Fruit fly (Drosophila melanogaster): Measurements from ENCODE around the gene Uvrag.

Uvrag gene

dm6 chr2L:13286456-13286855, at the start of gene Uvrag, which contains the start of gene Drep4:
Gene Uvrag, plus strand, starts transcription at chr2L:13286777.
Gene Drep4, minus strand, starts transcription at chr2L:13286462.
- TF ChIP-seq Dfd (GFP tag; optimal IDR thresholded peaks at IDR 0.05): no peak
- TF ChIP-seq br (GFP tag; optimal IDR thresholded peaks at IDR 0.05): no peak
- TF ChIP-seq pan (optimal IDR thresholded peaks at IDR 0.05): no peak
- peak; percentile 62 for TF ChIP-seq Hnf4 (GFP tag; optimal IDR thresholded peaks at IDR 0.05)
- TF ChIP-seq usp (GFP tag; optimal IDR thresholded peaks at IDR 0.05): no peak
- TF ChIP-seq Abd-B (GFP tag; optimal IDR thresholded peaks at IDR 0.05): no peak
- no peak for TF ChIP-seq Sp1 (GFP tag; optimal IDR thresholded peaks at IDR 0.05)
- TF ChIP-seq N (GFP tag; optimal IDR thresholded peaks at IDR 0.05): no peak
- peak; percentile 58 for TF ChIP-seq woc (GFP tag; optimal IDR thresholded peaks at IDR 0.05)
- TF ChIP-seq dmrt93B (GFP tag; optimal IDR thresholded peaks at IDR 0.05): peak; percentile 29
- TF ChIP-seq psq (GFP tag; optimal IDR thresholded peaks at IDR 0.05): peak; percentile 61
- no peak for TF ChIP-seq Mio (GFP tag; optimal IDR thresholded peaks at IDR 0.05)
- no peak for TF ChIP-seq CG32264 (GFP tag; optimal IDR thresholded peaks at IDR 0.05)
- TF ChIP-seq sage (GFP tag; optimal IDR thresholded peaks at IDR 0.05): peak; percentile 53
- no peak for TF ChIP-seq GATAd (GFP tag; optimal IDR thresholded peaks at IDR 0.05)
- no peak for TF ChIP-seq Hr78 (GFP tag; optimal IDR thresholded peaks at IDR 0.05)
- no peak for TF ChIP-seq ey (GFP tag; optimal IDR thresholded peaks at IDR 0.05)
- peak; percentile 47 for TF ChIP-seq CG9705 (GFP tag; optimal IDR thresholded peaks at IDR 0.05)
- TF ChIP-seq Myc (optimal IDR thresholded peaks at IDR 0.05): peak; percentile 89
- no peak for TF ChIP-seq h (GFP tag; optimal IDR thresholded peaks at IDR 0.05)
- no peak for TF ChIP-seq Rel (GFP tag; optimal IDR thresholded peaks at IDR 0.05)
- TF ChIP-seq Rel (tag; optimal IDR thresholded peaks at IDR 0.05): no peak
- TF ChIP-seq tai (GFP tag; optimal IDR thresholded peaks at IDR 0.05): peak; percentile 72
- TF ChIP-seq dsf (GFP tag; optimal IDR thresholded peaks at IDR 0.05; ENCODE audit: borderline replicate concordance): no peak
- TF ChIP-seq Jra (GFP tag; optimal IDR thresholded peaks at IDR 0.05): peak; percentile 51
- TF ChIP-seq foxo (GFP tag; optimal IDR thresholded peaks at IDR 0.05): peak in 1 of 2 experiments; percentile 72
- TF ChIP-seq sv (GFP tag; optimal IDR thresholded peaks at IDR 0.05): peak; percentile 16
- no peak for TF ChIP-seq dl (GFP tag; optimal IDR thresholded peaks at IDR 0.05; ENCODE audit: insufficient read depth in 1 of 2, partially characterized antibody in 2 of 2)
- TF ChIP-seq fru (GFP tag; optimal IDR thresholded peaks at IDR 0.05): peak; percentile 45
- TF ChIP-seq HLH106 (tag; optimal IDR thresholded peaks at IDR 0.05): peak; percentile 82
- peak; percentile 66 for TF ChIP-seq OdsH (GFP tag; optimal IDR thresholded peaks at IDR 0.05)
- TF ChIP-seq lola (GFP tag; optimal IDR thresholded peaks at IDR 0.05): no peak
- TF ChIP-seq CrebA (GFP tag; optimal IDR thresholded peaks at IDR 0.05; ENCODE audit: borderline replicate concordance): no peak
- peak; percentile 73 for TF ChIP-seq rgr (GFP tag; optimal IDR thresholded peaks at IDR 0.05)
- peak; percentile 67 for TF ChIP-seq brk (GFP tag; optimal IDR thresholded peaks at IDR 0.05)

dm6 chr2L:13239689-13240088, 46.9 kb upstream of the Uvrag start, which contains the start of gene Jhbp13:
Gene Jhbp13, plus strand, starts transcription at chr2L:13239989.
- no peak for TF ChIP-seq CrebA (GFP tag; optimal IDR thresholded peaks at IDR 0.05; ENCODE audit: borderline replicate concordance)
- no peak for TF ChIP-seq HLH106 (tag; optimal IDR thresholded peaks at IDR 0.05)
- TF ChIP-seq Abd-B (GFP tag; optimal IDR thresholded peaks at IDR 0.05): no peak
- no peak for TF ChIP-seq woc (GFP tag; optimal IDR thresholded peaks at IDR 0.05)
- no peak for TF ChIP-seq foxo (GFP tag; optimal IDR thresholded peaks at IDR 0.05)
- no peak for TF ChIP-seq GATAd (GFP tag; optimal IDR thresholded peaks at IDR 0.05)
- no peak for TF ChIP-seq sv (GFP tag; optimal IDR thresholded peaks at IDR 0.05)
- no peak for TF ChIP-seq dmrt93B (GFP tag; optimal IDR thresholded peaks at IDR 0.05)

dm6 chr2L:13244759-13245308, 41.7 kb upstream of the Uvrag start:
- TF ChIP-seq OdsH (GFP tag; optimal IDR thresholded peaks at IDR 0.05): no peak
- TF ChIP-seq HLH106 (tag; optimal IDR thresholded peaks at IDR 0.05): no peak
- TF ChIP-seq psq (GFP tag; optimal IDR thresholded peaks at IDR 0.05): no peak
- no peak for TF ChIP-seq Hr78 (GFP tag; optimal IDR thresholded peaks at IDR 0.05)
- TF ChIP-seq GATAd (GFP tag; optimal IDR thresholded peaks at IDR 0.05): no peak
- no peak for TF ChIP-seq Dif (GFP tag; optimal IDR thresholded peaks at IDR 0.05; ENCODE audit: partially characterized antibody)
- TF ChIP-seq sv (GFP tag; optimal IDR thresholded peaks at IDR 0.05): no peak
- TF ChIP-seq Hnf4 (GFP tag; optimal IDR thresholded peaks at IDR 0.05): no peak
- no peak for TF ChIP-seq Myc (optimal IDR thresholded peaks at IDR 0.05)
- no peak for TF ChIP-seq dl (GFP tag; optimal IDR thresholded peaks at IDR 0.05; ENCODE audit: insufficient read depth in 1 of 2, partially characterized antibody in 2 of 2)
- no peak for TF ChIP-seq dsf (GFP tag; optimal IDR thresholded peaks at IDR 0.05; ENCODE audit: borderline replicate concordance)
- TF ChIP-seq Vsx2 (GFP tag; optimal IDR thresholded peaks at IDR 0.05; ENCODE audit: partially characterized antibody): no peak
- no peak for TF ChIP-seq rgr (GFP tag; optimal IDR thresholded peaks at IDR 0.05)
- no peak for TF ChIP-seq h (GFP tag; optimal IDR thresholded peaks at IDR 0.05)
- TF ChIP-seq pan (optimal IDR thresholded peaks at IDR 0.05): no peak
- no peak for TF ChIP-seq foxo (GFP tag; optimal IDR thresholded peaks at IDR 0.05)
- no peak for TF ChIP-seq jim (GFP tag; optimal IDR thresholded peaks at IDR 0.05)
- no peak for TF ChIP-seq Sp1 (GFP tag; optimal IDR thresholded peaks at IDR 0.05)
- TF ChIP-seq CrebA (GFP tag; optimal IDR thresholded peaks at IDR 0.05; ENCODE audit: borderline replicate concordance): no peak

Measured in whole organism, wandering third instar larva.